Fruit fly (Drosophila melanogaster) whole organism, embryonic: ENCODE data around the gene CG43895.

Experiments used
- Awh ChIP-seq: fragments of 200-800 bp; sonication (Bioruptor generic); IDR thresholded peaks from 2 replicates; pipeline ENCODE4, ENCODE4 v1.3.6; 2022; ENCODE audit warnings: missing biosample characterization, missing genetic modification characterization
- BEAF-32 ChIP-seq: fragments of 200-800 bp; sonication (Bioruptor generic); optimal IDR thresholded peaks from 3 replicates; lab custom pipeline; 2017; ENCODE audit warnings: missing biosample characterization, missing genetic modification characterization, mild to moderate bottlenecking, moderate library complexity, missing genetic modification reagents
- Bdp1 ChIP-seq: fragments of 200-800 bp; sonication (Bioruptor generic); optimal IDR thresholded peaks from 3 replicates; lab custom pipeline; 2016; ENCODE audit warnings: missing biosample characterization, missing genetic modification characterization
- CG13424 ChIP-seq: fragments of 200-800 bp; sonication (Bioruptor generic); optimal IDR thresholded peaks from 2 replicates; lab custom pipeline; 2019; ENCODE audit warnings: missing biosample characterization, mild to moderate bottlenecking, missing genetic modification characterization, moderate library complexity
- CG13624 ChIP-seq: fragments of 200-800 bp; sonication (Bioruptor generic); optimal IDR thresholded peaks from 2 replicates; lab custom pipeline; 2016; ENCODE audit warnings: missing biosample characterization, missing genetic modification characterization
- CG16813 ChIP-seq: fragments of 200-800 bp; sonication (Bioruptor generic); IDR thresholded peaks from 3 replicates; pipeline ENCODE4 v1.3.6; 2022; ENCODE audit warnings: missing biosample characterization, missing genetic modification characterization; ENCODE audit not compliant: partially characterized antibody
- CG17568 ChIP-seq: fragments of 200-800 bp; sonication (Bioruptor generic); optimal IDR thresholded peaks from 2 replicates; lab custom pipeline; 2018; ENCODE audit warnings: missing biosample characterization, mild to moderate bottlenecking, missing genetic modification characterization, moderate library complexity
- CG17802 ChIP-seq: fragments of 200-800 bp; sonication (Bioruptor generic); optimal IDR thresholded peaks from 2 replicates; lab custom pipeline; 2018; ENCODE audit warnings: missing biosample characterization, mild to moderate bottlenecking, missing genetic modification characterization, moderate library complexity
- CG2129 ChIP-seq: fragments of 200-800 bp; sonication (Bioruptor generic); IDR thresholded peaks from 2 replicates; pipeline ENCODE4 v1.3.6; 2022; ENCODE audit warnings: missing biosample characterization, missing genetic modification characterization; ENCODE audit not compliant: partially characterized antibody
- CG4730 ChIP-seq: fragments of 200-800 bp; sonication (Bioruptor generic); IDR thresholded peaks from 2 replicates; pipeline ENCODE4 v1.3.6; 2022; ENCODE audit warnings: missing biosample characterization, missing genetic modification characterization
- CG4854 ChIP-seq: fragments of 200-800 bp; sonication (Bioruptor generic); optimal IDR thresholded peaks from 2 replicates; lab custom pipeline; 2016; ENCODE audit warnings: missing biosample characterization, missing genetic modification characterization, inconsistent platforms
- CG8944 ChIP-seq: fragments of 200-800 bp; sonication (Bioruptor generic); optimal IDR thresholded peaks from 3 replicates; lab custom pipeline; 2016; ENCODE audit warnings: missing biosample characterization, missing genetic modification characterization
- CG9876 ChIP-seq: fragments of 200-800 bp; sonication (Bioruptor generic); optimal IDR thresholded peaks from 2 replicates; lab custom pipeline; 2016; ENCODE audit warnings: missing biosample characterization, missing genetic modification characterization
- CG9932 ChIP-seq: fragments of 200-800 bp; sonication (Bioruptor generic); IDR thresholded peaks from 2 replicates; pipeline ENCODE4 v1.3.6; 2022; ENCODE audit warnings: missing biosample characterization, missing genetic modification characterization
- CHES-1-like ChIP-seq: fragments of 200-800 bp; sonication (Bioruptor generic); optimal IDR thresholded peaks from 2 replicates; lab custom pipeline; 2016; ENCODE audit warnings: missing biosample characterization, missing genetic modification characterization
- D19A ChIP-seq: fragments of 200-800 bp; optimal IDR thresholded peaks from 3 replicates; lab custom pipeline; 2019; ENCODE audit warnings: missing biosample characterization, mild to moderate bottlenecking, missing genetic modification characterization, moderate library complexity
- Deaf1 ChIP-seq: fragments of 200-800 bp; optimal IDR thresholded peaks from 3 replicates; lab custom pipeline; 2019; ENCODE audit warnings: missing biosample characterization, mild to moderate bottlenecking, missing genetic modification characterization, moderate library complexity
- Dip3 ChIP-seq: fragments of 200-800 bp; sonication (Bioruptor generic); optimal IDR thresholded peaks from 3 replicates; lab custom pipeline; 2016; ENCODE audit warnings: missing biosample characterization, missing genetic modification characterization
- Doc3 ChIP-seq: fragments of 200-800 bp; sonication (Bioruptor generic); IDR thresholded peaks from 3 replicates; pipeline ENCODE4 v1.3.6; 2022; ENCODE audit warnings: missing biosample characterization, missing genetic modification characterization; ENCODE audit not compliant: partially characterized antibody
- Elba2 ChIP-seq: fragments of 200-800 bp; sonication (Bioruptor generic); optimal IDR thresholded peaks from 3 replicates; lab custom pipeline; 2016; ENCODE audit warnings: missing biosample characterization, missing genetic modification characterization
- Fer3 ChIP-seq: fragments of 200-800 bp; sonication (Bioruptor generic); optimal IDR thresholded peaks from 2 replicates; lab custom pipeline; 2018; ENCODE audit warnings: missing biosample characterization, mild to moderate bottlenecking, missing genetic modification characterization, moderate library complexity
- MBD-R2 ChIP-seq: fragments of 200-800 bp; sonication (Bioruptor generic); IDR thresholded peaks from 2 replicates; pipeline ENCODE4 v1.3.6; 2022; ENCODE audit warnings: missing biosample characterization, missing genetic modification characterization
- Meics ChIP-seq: fragments of 200-800 bp; sonication (Bioruptor generic); optimal IDR thresholded peaks from 2 replicates; lab custom pipeline; 2017; ENCODE audit warnings: missing biosample characterization, mild to moderate bottlenecking, missing genetic modification characterization
- Myb ChIP-seq: fragments of 200-800 bp; sonication (Bioruptor generic); optimal IDR thresholded peaks from 2 replicates; lab custom pipeline; 2016; ENCODE audit warnings: missing biosample characterization, missing genetic modification characterization
- NFAT ChIP-seq: fragments of 200-800 bp; sonication (Bioruptor generic); IDR thresholded peaks from 2 replicates; pipeline ENCODE4 v1.3.6; 2022; ENCODE audit warnings: missing biosample characterization, missing genetic modification characterization
- Nf-YA ChIP-seq: fragments of 200-800 bp; sonication (Bioruptor generic); IDR thresholded peaks from 2 replicates; pipeline ENCODE4 v1.3.6; 2022; ENCODE audit warnings: missing biosample characterization, missing genetic modification characterization
- Ssrp ChIP-seq: fragments of 200-800 bp; sonication (Bioruptor generic); optimal IDR thresholded peaks from 2 replicates; lab custom pipeline; 2018; ENCODE audit warnings: missing biosample characterization, mild to moderate bottlenecking, missing genetic modification characterization, moderate library complexity
- Trl ChIP-seq, 3 experiments: fragments of >200 bp in 2 of 3; fragments of 200-800 bp in 1 of 3; sonication (Bioruptor generic) in 1 of 3; optimal IDR thresholded peaks; 2 replicates in 1 of 3; 3 replicates in 2 of 3; lab custom pipeline; 2016 to 2017; ENCODE audit warnings: missing biosample characterization in 1 of 3, missing genetic modification characterization in 1 of 3
- aop ChIP-seq: fragments of 200-800 bp; sonication (Bioruptor generic); IDR thresholded peaks from 2 replicates; pipeline ENCODE4 v1.3.6; 2022; ENCODE audit warnings: missing biosample characterization, missing genetic modification characterization
- cas ChIP-seq: fragments of 200-800 bp; sonication (Bioruptor generic); IDR thresholded peaks from 2 replicates; pipeline ENCODE4 v1.3.6; 2022; ENCODE audit warnings: missing biosample characterization, missing genetic modification characterization
- cg ChIP-seq: fragments of 200-800 bp; sonication (Bioruptor generic); optimal IDR thresholded peaks from 3 replicates; lab custom pipeline; 2019; ENCODE audit warnings: missing biosample characterization, mild to moderate bottlenecking, missing genetic modification characterization, moderate library complexity
- ci ChIP-seq: fragments of 200-800 bp; sonication (Bioruptor generic); IDR thresholded peaks from 3 replicates; pipeline ENCODE4 v1.3.6; 2022; ENCODE audit warnings: missing biosample characterization, missing genetic modification characterization
- eve ChIP-seq, 2 experiments: fragments of >200 bp; optimal IDR thresholded peaks; 2 replicates each; lab custom pipeline; 2017; ENCODE audit warnings: missing biosample characterization in 2 of 2, missing genetic modification characterization in 2 of 2
- fd64A ChIP-seq: fragments of 200-800 bp; sonication (Bioruptor generic); optimal IDR thresholded peaks from 3 replicates; lab custom pipeline; 2018; ENCODE audit warnings: missing biosample characterization, mild to moderate bottlenecking, missing genetic modification characterization
- fru ChIP-seq: fragments of >200 bp; optimal IDR thresholded peaks from 2 replicates; lab custom pipeline; 2017
- ftz-f1 ChIP-seq: fragments of 200-800 bp; sonication (Bioruptor generic); optimal IDR thresholded peaks from 2 replicates; lab custom pipeline; 2016; ENCODE audit warnings: missing biosample characterization, missing genetic modification characterization
- grau ChIP-seq: fragments of 200-800 bp; optimal IDR thresholded peaks from 3 replicates; lab custom pipeline; 2019; ENCODE audit warnings: missing biosample characterization, mild to moderate bottlenecking, missing genetic modification characterization, moderate library complexity
- inv ChIP-seq: fragments of 200-800 bp; sonication (Bioruptor generic); IDR thresholded peaks from 2 replicates; pipeline ENCODE4 v1.3.6; 2022; ENCODE audit warnings: missing biosample characterization, missing genetic modification characterization; ENCODE audit not compliant: partially characterized antibody
- knrl ChIP-seq: fragments of 200-800 bp; sonication (Bioruptor generic); IDR thresholded peaks from 3 replicates; pipeline ENCODE4 v1.3.6; 2022; ENCODE audit warnings: missing biosample characterization, missing genetic modification characterization; ENCODE audit not compliant: partially characterized antibody
- lilli ChIP-seq: fragments of 200-800 bp; sonication (Bioruptor generic); optimal IDR thresholded peaks from 3 replicates; lab custom pipeline; 2016; ENCODE audit warnings: missing biosample characterization, missing genetic modification characterization
- lola ChIP-seq, 3 experiments: fragments of >200 bp in 2 of 3; fragments of 200-800 bp in 1 of 3; sonication (Bioruptor generic) in 1 of 3; optimal IDR thresholded peaks; 2 replicates each; lab custom pipeline; 2017 to 2019; ENCODE audit warnings: missing biosample characterization in 3 of 3, missing genetic modification characterization in 3 of 3, mild to moderate bottlenecking in 1 of 3, moderate library complexity in 1 of 3
- mam ChIP-seq: fragments of 200-800 bp; sonication (Bioruptor generic); optimal IDR thresholded peaks from 3 replicates; lab custom pipeline; 2016; ENCODE audit warnings: missing biosample characterization, missing genetic modification characterization
- nau ChIP-seq: fragments of 200-800 bp; sonication (Bioruptor generic); optimal IDR thresholded peaks from 3 replicates; lab custom pipeline; 2017; ENCODE audit warnings: missing biosample characterization, mild to moderate bottlenecking, missing genetic modification characterization, missing genetic modification reagents
- nmo ChIP-seq: fragments of 200-800 bp; sonication (Bioruptor generic); optimal IDR thresholded peaks from 2 replicates; lab custom pipeline; 2018; ENCODE audit warnings: missing biosample characterization, mild to moderate bottlenecking, missing genetic modification characterization, moderate library complexity
- pita ChIP-seq: fragments of 200-800 bp; sonication (Bioruptor generic); optimal IDR thresholded peaks from 2 replicates; lab custom pipeline; 2017; ENCODE audit warnings: missing biosample characterization, mild to moderate bottlenecking, missing genetic modification characterization
- rib ChIP-seq: fragments of 200-800 bp; sonication (Bioruptor generic); IDR thresholded peaks from 2 replicates; pipeline ENCODE4 v1.3.6; 2022; ENCODE audit warnings: missing biosample characterization, missing genetic modification characterization
- salm ChIP-seq: fragments of 200-800 bp; sonication (Bioruptor generic); optimal IDR thresholded peaks from 2 replicates; lab custom pipeline; 2018; ENCODE audit warnings: missing biosample characterization, mild to moderate bottlenecking, missing genetic modification characterization
- sim ChIP-seq: fragments of 200-800 bp; sonication (Bioruptor generic); IDR thresholded peaks from 2 replicates; pipeline ENCODE4 v1.3.6; 2022; ENCODE audit warnings: missing biosample characterization, missing genetic modification characterization
- slou ChIP-seq: fragments of 200-800 bp; sonication (Bioruptor generic); optimal IDR thresholded peaks from 3 replicates; lab custom pipeline; 2016; ENCODE audit warnings: missing biosample characterization, missing genetic modification characterization
- trh ChIP-seq: fragments of 200-800 bp; sonication (Bioruptor generic); optimal IDR thresholded peaks from 2 replicates; lab custom pipeline; 2016; ENCODE audit warnings: missing biosample characterization, missing genetic modification characterization
- zen2 ChIP-seq: fragments of 200-800 bp; sonication (Bioruptor generic); IDR thresholded peaks from 3 replicates; pipeline ENCODE4 v1.3.6; 2022; ENCODE audit warnings: missing biosample characterization, missing genetic modification characterization; ENCODE audit not compliant: partially characterized antibody

Gene CG43895

DNA sequence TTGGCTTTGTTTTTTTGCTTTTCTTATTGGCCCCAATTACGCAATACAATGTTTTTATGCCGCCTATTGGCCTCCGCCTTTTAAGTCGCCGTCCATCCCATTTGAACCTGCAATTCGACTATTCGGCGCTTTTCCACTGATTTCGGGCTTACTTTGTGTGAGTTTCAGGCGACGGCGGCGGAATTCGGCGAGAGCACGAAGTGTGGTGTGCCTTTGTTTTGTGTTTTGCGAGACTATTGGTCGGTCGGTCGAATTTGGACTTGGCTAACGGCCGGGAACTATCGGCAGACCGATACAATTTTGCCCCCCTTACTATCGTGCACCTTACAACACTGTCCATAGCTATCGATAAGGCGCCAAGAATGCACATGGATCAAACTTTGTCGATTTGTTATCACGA is 27.6 kb upstream of the CG43895 start, which contains the start of gene P5CDh1 (continued):
- TF ChIP-seq slou (GFP tag; lab: Kevin White, UChicago) (no peak), BEAF-32 (GFP tag; lab: Kevin White, UChicago) (peak; percentile 86), Trl (optimal IDR thresholded peaks at IDR 0.05; lab: Kevin White, UChicago) (no peak), Trl (GFP tag; optimal IDR thresholded peaks at IDR 0.05; lab: Kevin White, UChicago) (no peak), Dip3 (GFP tag; lab: Kevin White, UChicago) (peak; percentile 1), CG2129 (GFP tag; lab: Robert Waterston, UW) (peak; percentile 58), Deaf1 (tag; lab: Kevin White, UChicago) (peak; percentile 86), D19A (no peak), rib (GFP tag; lab: Robert Waterston, UW) (no peak), salm (tag; lab: Kevin White, UChicago) (no peak), lola (GFP tag; optimal IDR thresholded peaks at IDR 0.05; lab: Kevin White, UChicago) (no peak), fd64A (GFP tag; lab: Kevin White, UChicago) (no peak), sim (GFP tag; lab: Robert Waterston, UW) (no peak), NFAT (GFP tag; lab: Robert Waterston, UW) (peak; percentile 48; the same call in 1 of the 2 replicates), Fer3 (tag; lab: Kevin White, UChicago) (peak; percentile 33), CG17802 (tag; lab: Kevin White, UChicago) (no peak), CG9932 (peak; percentile 76), CG16813 (GFP tag; lab: Robert Waterston, UW) (peak; percentile 81), Ssrp (tag; lab: Kevin White, UChicago) (no peak), lilli (peak; percentile 46), CG17568 (GFP tag; lab: Kevin White, UChicago) (no peak), nmo (GFP tag; lab: Kevin White, UChicago) (peak; percentile 11), knrl (GFP tag; lab: Robert Waterston, UW) (peak; percentile 82), CG8944 (GFP tag; lab: Kevin White, UChicago) (no peak), zen2 (GFP tag; lab: Robert Waterston, UW) (peak; percentile 94), Meics (peak; percentile 13), cas (GFP tag; lab: Robert Waterston, UW) (no peak), Elba2 (GFP tag; lab: Kevin White, UChicago) (peak; percentile 97), ci (GFP tag; lab: Robert Waterston, UW) (peak; percentile 77), CHES-1-like (peak; percentile 37), ftz-f1 (peak; percentile 27), fru (lab: Kevin White, UChicago) (no peak), nau (GFP tag; lab: Kevin White, UChicago) (no peak), cg (GFP tag; lab: Kevin White, UChicago) (peak; percentile 41), CG13424 (no peak), CG9876 (no peak), inv (GFP tag; lab: Robert Waterston, UW) (peak; percentile 78), Nf-YA (GFP tag; lab: Robert Waterston, UW) (no peak), trh (no peak), aop (no peak), CG13624 (GFP tag; lab: Kevin White, UChicago) (peak; percentile 57), CG4854 (GFP tag; lab: Kevin White, UChicago) (peak; percentile 3), MBD-R2 (GFP tag; lab: Robert Waterston, UW) (peak; percentile 62), pita (GFP tag; lab: Kevin White, UChicago) (no peak), Doc3 (GFP tag; lab: Robert Waterston, UW) (peak; percentile 77), CG4730 (GFP tag; lab: Robert Waterston, UW) (no peak), Awh (GFP tag; lab: Robert Waterston, UW) (no peak), grau (tag; lab: Kevin White, UChicago) (peak; percentile 30), Myb (GFP tag; lab: Kevin White, UChicago) (peak; percentile 92), Bdp1 (peak; percentile 15), eve (GFP tag; optimal IDR thresholded peaks at IDR 0.05; lab: Kevin White, UChicago) (no peak), mam (GFP tag; lab: Kevin White, UChicago) (peak; percentile 60)
